Worm (Caenorhabditis elegans): ENCODE measurements around the gene haf-8.

DNA sequence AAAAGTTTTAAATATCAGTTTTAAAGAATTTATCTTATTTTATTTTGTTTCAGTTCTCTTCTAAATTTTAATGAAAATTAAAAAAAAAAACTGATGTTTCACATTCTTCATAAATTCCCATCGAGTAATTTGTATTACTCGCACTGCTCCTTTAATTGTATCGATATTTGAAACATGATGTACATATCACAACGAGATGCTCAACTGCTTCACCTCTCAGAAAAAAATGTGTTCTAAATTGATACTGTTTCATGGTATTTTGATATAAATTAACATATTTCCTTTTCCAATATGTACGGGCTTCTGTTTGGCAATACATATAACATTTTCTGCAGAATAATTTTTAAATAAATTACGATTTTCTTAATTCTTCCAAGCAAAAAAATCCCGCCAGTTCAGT lies 12.0 kb downstream of the haf-8 start:
- TF ChIP-seq pha-4 (tag; optimal IDR thresholded peaks at IDR 0.05) (no peak), mab-5 (tag; optimal IDR thresholded peaks at IDR 0.05) (no peak), nhr-237 (tag; optimal IDR thresholded peaks at IDR 0.05) (no peak), lsy-2 (tag; optimal IDR thresholded peaks at IDR 0.05) (no peak), ceh-39 (tag; optimal IDR thresholded peaks at IDR 0.05) (no peak), nhr-28 (tag; optimal IDR thresholded peaks at IDR 0.05) (no peak), snpc-4 (tag; optimal IDR thresholded peaks at IDR 0.05) (no peak), ztf-11 (tag; optimal IDR thresholded peaks at IDR 0.05) (no peak), unc-62 (GFP tag; optimal IDR thresholded peaks at IDR 0.05) (no peak), lin-13 (tag; optimal IDR thresholded peaks at IDR 0.05) (no peak), ces-1 (GFP tag; optimal IDR thresholded peaks at IDR 0.05) (no peak)
